Worm (Caenorhabditis elegans) whole organism, midembryonic: ENCODE data around the gene F48E3.6.

Experiments used
- T22C8.4 ChIP-seq: fragments of 200-800 bp; sonication (Bioruptor generic); IDR thresholded peaks from 2 replicates; pipeline ENCODE4 v1.3.6; 2022; ENCODE audit warnings: missing genetic modification characterization, missing compliant biosample characterization
- klf-2 ChIP-seq: fragments of 200-800 bp; sonication (Bioruptor generic); conservative IDR thresholded peaks from 2 replicates; pipeline ENCODE4 v1.3.6; 2022; ENCODE audit warnings: missing genetic modification reagents, missing genetic modification characterization, missing compliant biosample characterization

DNA sequence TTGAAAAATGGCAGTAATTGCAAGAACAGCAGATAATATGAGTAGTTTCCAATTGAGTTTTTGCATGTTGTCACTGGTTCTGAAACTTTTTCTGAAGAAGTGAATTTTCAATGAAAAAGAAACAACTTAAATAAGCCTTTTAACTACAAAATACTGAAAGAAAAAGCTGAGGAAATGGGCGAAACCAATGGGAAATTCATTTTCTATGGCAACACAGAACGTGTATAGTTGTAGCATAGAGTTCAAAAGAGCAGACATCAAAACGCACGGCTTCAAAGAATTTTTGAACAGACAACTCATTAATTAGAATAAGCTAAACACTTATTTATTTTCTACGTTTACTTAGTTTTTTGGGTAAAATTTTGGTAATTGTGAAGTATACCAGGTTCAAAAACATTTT lies 9.7 kb downstream of the F48E3.6 start, which contains the start of gene F48E3.2:
- TF ChIP-seq klf-2 (GFP tag; lab: Robert Waterston, UW): no peak
- TF ChIP-seq T22C8.4 (GFP tag; lab: Robert Waterston, UW): no peak
